Fruit fly (Drosophila melanogaster): ENCODE measurements around the gene Spindly.

The Spindly gene

dm6 chr2L:3534227-3534842, 4.2 kb upstream of the Spindly start (continued):
- TF ChIP-seq bbx (GFP tag; IDR thresholded peaks at IDR 0.05; ENCODE audit: partially characterized antibody) (no peak), CG31365 (tag; optimal IDR thresholded peaks at IDR 0.05) (no peak), otp (GFP tag; IDR thresholded peaks at IDR 0.05) (0 out of 3 replicates have a peak, but pooled peaks have one; percentile 43), wdn (GFP tag; IDR thresholded peaks at IDR 0.05) (no peak), CG8478 (optimal IDR thresholded peaks at IDR 0.05) (peak; percentile 55), ind (GFP tag; optimal IDR thresholded peaks at IDR 0.05) (peak; percentile 47), CG12219 (GFP tag; optimal IDR thresholded peaks at IDR 0.05) (peak; percentile 36), tap (tag; optimal IDR thresholded peaks at IDR 0.05) (peak; percentile 33), CG5180 (GFP tag; optimal IDR thresholded peaks at IDR 0.05) (no peak), HLH3B (GFP tag; IDR thresholded peaks at IDR 0.05) (peak; percentile 66), Fer1 (GFP tag; optimal IDR thresholded peaks at IDR 0.05) (no peak), ftz-f1 (GFP tag; optimal IDR thresholded peaks at IDR 0.05) (no peak), CG10462 (GFP tag; optimal IDR thresholded peaks at IDR 0.05) (peak; percentile 11), shn (GFP tag; optimal IDR thresholded peaks at IDR 0.05) (peak; percentile 27), CG16815 (GFP tag; optimal IDR thresholded peaks at IDR 0.05) (no peak), CG4424 (GFP tag; optimal IDR thresholded peaks at IDR 0.05) (peak; percentile 48), Blimp-1 (GFP tag; optimal IDR thresholded peaks at IDR 0.05) (peak; percentile 70), sd (tag; optimal IDR thresholded peaks at IDR 0.05) (peak; percentile 59), Six4 (GFP tag; optimal IDR thresholded peaks at IDR 0.05) (peak; percentile 45), aop (GFP tag; IDR thresholded peaks at IDR 0.05) (no peak), ken (GFP tag; IDR thresholded peaks at IDR 0.05) (peak; percentile 60; the same call in 1 of the 3 replicates), GATAe (GFP tag; conservative IDR thresholded peaks at IDR 0.05) (no peak), Nf-YB (GFP tag; optimal IDR thresholded peaks at IDR 0.05) (peak; percentile 92), emc (GFP tag; optimal IDR thresholded peaks at IDR 0.05) (no peak), CG14860 (GFP tag; IDR thresholded peaks at IDR 0.05; ENCODE audit: partially characterized antibody) (no peak), CG3065 (GFP tag; optimal IDR thresholded peaks at IDR 0.05) (no peak), CG9932 (GFP tag; IDR thresholded peaks at IDR 0.05) (peak; percentile 43; the same call in 1 of the 2 replicates), chif (GFP tag; optimal IDR thresholded peaks at IDR 0.05) (peak in 1 of 2 experiments; percentile 47), fu2 (GFP tag; optimal IDR thresholded peaks at IDR 0.05) (no peak), CG10654 (GFP tag; optimal IDR thresholded peaks at IDR 0.05) (peak; percentile 34), CG5245 (GFP tag; optimal IDR thresholded peaks at IDR 0.05) (peak; percentile 29), bsh (GFP tag; optimal IDR thresholded peaks at IDR 0.05) (peak; percentile 72 to 74), CG3281 (GFP tag; optimal IDR thresholded peaks at IDR 0.05) (peak; percentile 27), CG6272 (GFP tag; IDR thresholded peaks at IDR 0.05) (no peak), CG13775 (GFP tag; optimal IDR thresholded peaks at IDR 0.05) (peak; percentile 22), CG4404 (GFP tag; IDR thresholded peaks at IDR 0.05) (no peak), HLH54F (GFP tag; optimal IDR thresholded peaks at IDR 0.05) (peak; percentile 46), CG11398 (GFP tag; optimal IDR thresholded peaks at IDR 0.05) (no peak), Hand (GFP tag; optimal IDR thresholded peaks at IDR 0.05) (no peak), B-H2 (GFP tag; optimal IDR thresholded peaks at IDR 0.05) (no peak), fd102C (GFP tag; optimal IDR thresholded peaks at IDR 0.05) (no peak), tup (GFP tag; optimal IDR thresholded peaks at IDR 0.05) (no peak), mld (GFP tag; IDR thresholded peaks at IDR 0.05; ENCODE audit: partially characterized antibody) (no peak), ase (GFP tag; IDR thresholded peaks at IDR 0.05) (0 out of 3 replicates have a peak, but pooled peaks have one; percentile 51), Atf3 (GFP tag; optimal IDR thresholded peaks at IDR 0.05) (no peak), Optix (GFP tag; IDR thresholded peaks at IDR 0.05) (0 out of 3 replicates have a peak, but pooled peaks have one; percentile 7), Deaf1 (tag; optimal IDR thresholded peaks at IDR 0.05) (peak; percentile 97), dpn (GFP tag; optimal IDR thresholded peaks at IDR 0.05) (peak; percentile 53 to 55), BEAF-32 (GFP tag; optimal IDR thresholded peaks at IDR 0.05) (no peak), sob (GFP tag; IDR thresholded peaks at IDR 0.05) (peak; percentile 77)

Data from whole organism, embryonic.